Fruit fly (Drosophila melanogaster): Measurements from ENCODE around the gene Kots.

Gene Kots

dm6 chr3R:13992126-13992535 is 28.2 kb upstream of the Kots start (continued):
- TF ChIP-seq OdsH (GFP tag; optimal IDR thresholded peaks at IDR 0.05) (no peak), CG32006 (GFP tag; optimal IDR thresholded peaks at IDR 0.05) (no peak), Lpt (GFP tag; optimal IDR thresholded peaks at IDR 0.05) (peak; percentile 29), net (GFP tag; optimal IDR thresholded peaks at IDR 0.05) (peak; percentile 39), CG7368 (GFP tag; optimal IDR thresholded peaks at IDR 0.05) (no peak), Sox102F (GFP tag; optimal IDR thresholded peaks at IDR 0.05) (no peak), CG10631 (GFP tag; optimal IDR thresholded peaks at IDR 0.05) (no peak), CG9139 (GFP tag; optimal IDR thresholded peaks at IDR 0.05) (no peak), Blimp-1 (GFP tag; optimal IDR thresholded peaks at IDR 0.05) (peak; percentile 37), CG6854 (GFP tag; optimal IDR thresholded peaks at IDR 0.05) (peak; percentile 73), CG11902 (GFP tag; optimal IDR thresholded peaks at IDR 0.05) (no peak), Sox15 (GFP tag; optimal IDR thresholded peaks at IDR 0.05) (no peak), CG11762 (GFP tag; optimal IDR thresholded peaks at IDR 0.05; ENCODE audit: insufficient read depth) (no peak), acj6 (GFP tag; optimal IDR thresholded peaks at IDR 0.05) (no peak), CG6163 (GFP tag; IDR thresholded peaks at IDR 0.05) (peak; percentile 60; the same call in 2 of the 3 replicates), Hr38 (GFP tag; optimal IDR thresholded peaks at IDR 0.05) (no peak), CG10669 (GFP tag; optimal IDR thresholded peaks at IDR 0.05) (no peak), CG6792 (GFP tag; optimal IDR thresholded peaks at IDR 0.05) (no peak), Eip75B (GFP tag; optimal IDR thresholded peaks at IDR 0.05) (no peak)

- peak; percentile 65 for TF ChIP-seq dsx (GFP tag; optimal IDR thresholded peaks at IDR 0.05; ENCODE audit: poor library complexity, severe bottlenecking)
- peak; percentile 80 for TF ChIP-seq fkh (GFP tag; optimal IDR thresholded peaks at IDR 0.05)
- no peak for TF ChIP-seq CG15336 (GFP tag; IDR thresholded peaks at IDR 0.05)
These were observed 26.1 kb upstream of the Kots start for dm6 chr3R:13990109-13990508.

- TF ChIP-seq CG9139 (GFP tag; optimal IDR thresholded peaks at IDR 0.05) (no peak), dsx (GFP tag; optimal IDR thresholded peaks at IDR 0.05; ENCODE audit: poor library complexity, severe bottlenecking) (peak; percentile 51), Eip93F (GFP tag; optimal IDR thresholded peaks at IDR 0.05) (no peak), CG8119 (GFP tag; IDR thresholded peaks at IDR 0.05) (no peak), Gug (GFP tag; IDR thresholded peaks at IDR 0.05) (no peak), fkh (GFP tag; optimal IDR thresholded peaks at IDR 0.05) (no peak), Eip78C (GFP tag) (peak; percentile 34), spab (GFP tag; optimal IDR thresholded peaks at IDR 0.05) (no peak), achi (GFP tag; optimal IDR thresholded peaks at IDR 0.05) (no peak), ss (GFP tag; optimal IDR thresholded peaks at IDR 0.05) (peak in 1 of 2 experiments; percentile 51), pdm3 (GFP tag; optimal IDR thresholded peaks at IDR 0.05) (no peak), CG10631 (GFP tag; optimal IDR thresholded peaks at IDR 0.05) (peak; percentile 1), CG10669 (GFP tag; optimal IDR thresholded peaks at IDR 0.05) (peak; percentile 10)
These were observed 25.5 kb upstream of the Kots start for dm6 chr3R:13989453-13989852.

dm6 chr3R:13988923-13989436 is 25.0 kb upstream of the Kots start:
- TF ChIP-seq fkh (GFP tag; optimal IDR thresholded peaks at IDR 0.05) (no peak), Gug (GFP tag; IDR thresholded peaks at IDR 0.05) (no peak), acj6 (GFP tag; optimal IDR thresholded peaks at IDR 0.05) (no peak), lz (GFP tag; optimal IDR thresholded peaks at IDR 0.05) (no peak)

dm6 chr3R:13986648-13987047 is 22.7 kb upstream of the Kots start:
- TF ChIP-seq Eip78C (GFP tag), result peak; percentile 27
- no peak for TF ChIP-seq CG11902 (GFP tag; optimal IDR thresholded peaks at IDR 0.05)
- peak; percentile 19 for TF ChIP-seq Hr4 (GFP tag; optimal IDR thresholded peaks at IDR 0.05)
- peak; percentile 29 for TF ChIP-seq CG32006 (GFP tag; optimal IDR thresholded peaks at IDR 0.05)

Data from whole organism, prepupa.